Worm (Caenorhabditis elegans) whole organism, late embryonic: ENCODE results near the gene unc-71.

Experiments used
- C38D4.7 ChIP-seq: fragments of 200-800 bp; sonication (Bioruptor generic); optimal IDR thresholded peaks from 2 replicates; lab custom pipeline; 2018; ENCODE audit warnings: mild to moderate bottlenecking, missing genetic modification characterization, moderate library complexity, missing compliant biosample characterization
- T23F11.4 ChIP-seq: fragments of 200-800 bp; sonication (Bioruptor generic); optimal IDR thresholded peaks from 2 replicates; lab custom pipeline; 2018; ENCODE audit warnings: mild to moderate bottlenecking, missing genetic modification characterization, missing compliant biosample characterization
- ahr-1 ChIP-seq: sonication (generic microtip); optimal IDR thresholded peaks from 2 replicates; lab custom pipeline; 2016; ENCODE audit warnings: missing genetic modification characterization, missing compliant biosample characterization
- ceh-18 ChIP-seq: sonication (generic microtip); optimal IDR thresholded peaks from 2 replicates; lab custom pipeline; 2016; ENCODE audit warnings: missing genetic modification characterization, missing compliant biosample characterization
- ceh-2 ChIP-seq: sonication (generic microtip); optimal IDR thresholded peaks from 2 replicates; lab custom pipeline; 2016; ENCODE audit warnings: missing genotype, missing genetic modification characterization, missing compliant biosample characterization
- ceh-24 ChIP-seq: sonication (generic microtip); optimal IDR thresholded peaks from 2 replicates; lab custom pipeline; 2016; ENCODE audit warnings: mild to moderate bottlenecking, missing genetic modification characterization, missing compliant biosample characterization
- ceh-31 ChIP-seq: sonication (generic microtip); optimal IDR thresholded peaks from 2 replicates; lab custom pipeline; 2016; ENCODE audit warnings: missing genetic modification characterization, missing compliant biosample characterization
- ceh-34 ChIP-seq: sonication (generic microtip); optimal IDR thresholded peaks from 2 replicates; lab custom pipeline; 2016; ENCODE audit warnings: mild to moderate bottlenecking, missing genetic modification characterization, missing compliant biosample characterization
- ceh-48 ChIP-seq: sonication (generic microtip); optimal IDR thresholded peaks from 2 replicates; lab custom pipeline; 2016; ENCODE audit warnings: missing genetic modification characterization, inconsistent platforms, missing compliant biosample characterization
- ceh-6 ChIP-seq: fragments of 200-800 bp; sonication (Bioruptor generic); optimal IDR thresholded peaks from 2 replicates; lab custom pipeline; 2018; ENCODE audit warnings: mild to moderate bottlenecking, missing genetic modification characterization, missing compliant biosample characterization
- che-1 ChIP-seq: sonication (generic microtip); optimal IDR thresholded peaks from 2 replicates; lab custom pipeline; 2016; ENCODE audit warnings: mild to moderate bottlenecking, missing genetic modification characterization, missing compliant biosample characterization
- ets-4 ChIP-seq: sonication (generic microtip); optimal IDR thresholded peaks from 2 replicates; lab custom pipeline; 2016; ENCODE audit warnings: missing genetic modification characterization, missing compliant biosample characterization
- eyg-1 ChIP-seq: sonication (generic microtip); optimal IDR thresholded peaks from 2 replicates; lab custom pipeline; 2016; ENCODE audit warnings: missing genotype, missing genetic modification characterization, missing compliant biosample characterization
- fkh-10 ChIP-seq: fragments of 150-350 bp; optimal IDR thresholded peaks from 2 replicates; lab custom pipeline; 2014; ENCODE audit warnings: missing biosample characterization, missing genetic modification reagents, missing genetic modification characterization
- hlh-15 ChIP-seq: sonication (generic microtip); optimal IDR thresholded peaks from 2 replicates; lab custom pipeline; 2016; ENCODE audit warnings: missing genetic modification characterization, missing compliant biosample characterization
- madf-2 ChIP-seq: sonication (generic microtip); optimal IDR thresholded peaks from 2 replicates; lab custom pipeline; 2017; ENCODE audit warnings: missing genetic modification characterization, missing compliant biosample characterization
- mec-3 ChIP-seq: sonication (generic microtip); optimal IDR thresholded peaks from 2 replicates; lab custom pipeline; 2016; ENCODE audit warnings: borderline replicate concordance, missing genetic modification characterization, missing compliant biosample characterization
- nfya-1 ChIP-seq: sonication (generic microtip); optimal IDR thresholded peaks from 2 replicates; lab custom pipeline; 2017; ENCODE audit warnings: missing genetic modification characterization, mild to moderate bottlenecking, missing compliant biosample characterization, antibody characterized with exemption, moderate library complexity
- nhr-232 ChIP-seq: sonication (generic microtip); optimal IDR thresholded peaks from 2 replicates; lab custom pipeline; 2016; ENCODE audit warnings: missing genetic modification characterization, missing compliant biosample characterization
- pag-3 ChIP-seq: sonication (generic microtip); optimal IDR thresholded peaks from 2 replicates; lab custom pipeline; 2016; ENCODE audit warnings: missing compliant biosample characterization, missing genetic modification characterization, borderline replicate concordance
- pat-9 ChIP-seq: fragments of 200-800 bp; sonication (Bioruptor generic); optimal IDR thresholded peaks from 2 replicates; lab custom pipeline; 2018; ENCODE audit warnings: mild to moderate bottlenecking, missing genetic modification characterization, moderate library complexity, missing compliant biosample characterization
- pha-2 ChIP-seq: sonication (generic microtip); optimal IDR thresholded peaks from 2 replicates; lab custom pipeline; 2017; ENCODE audit warnings: mild to moderate bottlenecking, missing genetic modification characterization, missing compliant biosample characterization
- pqm-1 ChIP-seq: sonication (generic microtip); optimal IDR thresholded peaks from 2 replicates; lab custom pipeline; 2016; ENCODE audit warnings: missing genetic modification characterization, missing compliant biosample characterization
- ref-2 ChIP-seq: sonication (generic microtip); optimal IDR thresholded peaks from 2 replicates; lab custom pipeline; 2016; ENCODE audit warnings: missing genetic modification characterization, missing compliant biosample characterization
- rnt-1 ChIP-seq: sonication (generic microtip); optimal IDR thresholded peaks from 2 replicates; lab custom pipeline; 2016; ENCODE audit warnings: missing genetic modification characterization, missing compliant biosample characterization
- sdc-2 ChIP-seq: sonication (generic microtip); optimal IDR thresholded peaks from 2 replicates; lab custom pipeline; 2016; ENCODE audit warnings: missing genotype, missing genetic modification characterization, missing compliant biosample characterization
- sox-4 ChIP-seq: sonication (generic microtip); optimal IDR thresholded peaks from 2 replicates; lab custom pipeline; 2017; ENCODE audit warnings: mild to moderate bottlenecking, missing genetic modification characterization, inconsistent platforms, missing compliant biosample characterization
- tbx-2 ChIP-seq: sonication (generic microtip); optimal IDR thresholded peaks from 2 replicates; lab custom pipeline; 2016; ENCODE audit warnings: missing genetic modification characterization, missing compliant biosample characterization
- ttx-3 ChIP-seq: sonication (generic microtip); optimal IDR thresholded peaks from 2 replicates; lab custom pipeline; 2016; ENCODE audit warnings: missing genetic modification reagents, missing genetic modification characterization, missing compliant biosample characterization
- unc-42 ChIP-seq: sonication (generic microtip); optimal IDR thresholded peaks from 2 replicates; lab custom pipeline; 2016; ENCODE audit warnings: missing genotype, missing genetic modification characterization, missing compliant biosample characterization
- unc-55 ChIP-seq: sonication (generic microtip); optimal IDR thresholded peaks from 2 replicates; lab custom pipeline; 2017; ENCODE audit warnings: missing biosample characterization, missing genetic modification reagents, missing genetic modification characterization
- zip-5 ChIP-seq: sonication (generic microtip); optimal IDR thresholded peaks from 2 replicates; lab custom pipeline; 2016; ENCODE audit warnings: missing genetic modification characterization, missing compliant biosample characterization

unc-71 gene

ce11 chrIII:12904052-12904451 is 12.5 kb upstream of the unc-71 start:
- TF ChIP-seq unc-55 (GFP tag; lab: Kevin White, UChicago), result peak; percentile 77
- TF ChIP-seq pqm-1 (tag; lab: Kevin White, UChicago), result no peak

- TF ChIP-seq ref-2 (tag; lab: Kevin White, UChicago) (peak; percentile 64), nfya-1 (peak; percentile 28), ceh-34 (tag; lab: Kevin White, UChicago) (peak; percentile 82), ceh-2 (tag; lab: Kevin White, UChicago) (no peak), ets-4 (no peak), tbx-2 (peak; percentile 46), ceh-31 (peak; percentile 20)
Measured at ce11 chrIII:12894207-12894606, 2.7 kb upstream of the unc-71 start.

- TF ChIP-seq pat-9 (tag; lab: Kevin White, UChicago) (no peak), T23F11.4 (GFP tag; lab: Kevin White, UChicago) (no peak), unc-42 (tag; lab: Kevin White, UChicago) (peak; percentile 53), che-1 (tag; lab: Kevin White, UChicago) (no peak), ceh-18 (no peak), ceh-34 (tag; lab: Kevin White, UChicago) (no peak)
Measured at ce11 chrIII:12892767-12893166, 1.2 kb upstream of the unc-71 start.

- TF ChIP-seq T23F11.4 (GFP tag; lab: Kevin White, UChicago), result no peak
- TF ChIP-seq unc-55 (GFP tag; lab: Kevin White, UChicago), result no peak
- no peak for TF ChIP-seq rnt-1 (tag; lab: Kevin White, UChicago)
- TF ChIP-seq eyg-1, result no peak
- no peak for TF ChIP-seq ceh-6 (GFP tag; lab: Kevin White, UChicago)
- TF ChIP-seq ahr-1, result no peak
- no peak for TF ChIP-seq hlh-15 (tag; lab: Kevin White, UChicago)
- TF ChIP-seq pag-3, result no peak
- TF ChIP-seq sdc-2, result no peak
- TF ChIP-seq ttx-3 (tag; lab: Kevin White, UChicago), result no peak
- TF ChIP-seq fkh-10 (GFP tag; lab: Kevin White, UChicago), result no peak
- TF ChIP-seq ceh-2 (tag; lab: Kevin White, UChicago), result no peak
- TF ChIP-seq ceh-48 (tag; lab: Kevin White, UChicago), result no peak
- TF ChIP-seq ceh-24, result no peak
- no peak for TF ChIP-seq sox-4 (tag; lab: Kevin White, UChicago)
- no peak for TF ChIP-seq nfya-1
- TF ChIP-seq C38D4.7 (GFP tag; lab: Kevin White, UChicago), result no peak
- no peak for TF ChIP-seq ref-2 (tag; lab: Kevin White, UChicago)
Measured at ce11 chrIII:12885153-12885552, 6.4 kb downstream of the unc-71 start.

- TF ChIP-seq unc-42 (tag; lab: Kevin White, UChicago) (no peak), unc-55 (GFP tag; lab: Kevin White, UChicago) (no peak), nhr-232 (tag; lab: Kevin White, UChicago) (no peak), ttx-3 (tag; lab: Kevin White, UChicago) (no peak), pqm-1 (tag; lab: Kevin White, UChicago) (no peak), pat-9 (tag; lab: Kevin White, UChicago) (no peak), zip-5 (tag; lab: Kevin White, UChicago) (no peak), mec-3 (tag; lab: Kevin White, UChicago) (no peak), ceh-6 (GFP tag; lab: Kevin White, UChicago) (no peak), T23F11.4 (GFP tag; lab: Kevin White, UChicago) (no peak), pha-2 (tag; lab: Kevin White, UChicago) (no peak), ceh-18 (no peak), madf-2 (tag; lab: Kevin White, UChicago) (no peak), sdc-2 (no peak)
Measured at ce11 chrIII:12880704-12881103, 10.8 kb downstream of the unc-71 start.
